Worm (Caenorhabditis elegans) whole organism, L3 larva: ENCODE data around the gene F55B11.2.

Experiments used
- R02D3.7 ChIP-seq: fragments of 150-350 bp; optimal IDR thresholded peaks from 2 replicates; lab custom pipeline; 2014; ENCODE audit warnings: missing biosample characterization, missing genetic modification characterization
- ZK546.5 ChIP-seq: sonication (generic microtip); optimal IDR thresholded peaks from 2 replicates; lab custom pipeline; 2017; ENCODE audit warnings: missing biosample characterization, missing genetic modification characterization
- ceh-28 ChIP-seq: fragments of 150-350 bp; optimal IDR thresholded peaks from 2 replicates; lab custom pipeline; 2014; ENCODE audit warnings: missing biosample characterization, missing genetic modification reagents, missing genetic modification characterization
- ceh-82 ChIP-seq: fragments of 150-350 bp; optimal IDR thresholded peaks from 2 replicates; lab custom pipeline; 2014; ENCODE audit warnings: missing biosample characterization, missing genetic modification characterization
- daf-12 ChIP-seq: fragments of 150-350 bp; optimal IDR thresholded peaks from 2 replicates; lab custom pipeline; 2014; ENCODE audit warnings: missing biosample characterization, missing genetic modification reagents, missing genetic modification characterization
- egl-5 ChIP-seq: fragments of 150-350 bp; optimal IDR thresholded peaks from 2 replicates; lab custom pipeline; 2017; ENCODE audit warnings: missing biosample characterization, missing genetic modification reagents, missing genetic modification characterization, inconsistent platforms
- elt-2 ChIP-seq: sonication (generic microtip); optimal IDR thresholded peaks from 2 replicates; lab custom pipeline; 2016; ENCODE audit warnings: missing genetic modification reagents, mild to moderate bottlenecking, missing genetic modification characterization, missing compliant biosample characterization
- elt-3 ChIP-seq, 3 experiments: fragments of 150-350 bp in 1 of 3; sonication (generic microtip) in 2 of 3; optimal IDR thresholded peaks; 2 replicates in 2 of 3; 4 replicates in 1 of 3; lab custom pipeline; 2014 to 2017; ENCODE audit warnings: missing biosample characterization in 3 of 3, missing genetic modification characterization in 3 of 3
- eor-1 ChIP-seq, 2 experiments: fragments of 150-350 bp; optimal IDR thresholded peaks; 2 replicates each; lab custom pipeline; 2014 to 2018; ENCODE audit warnings: missing biosample characterization in 2 of 2, missing genetic modification characterization in 2 of 2
- fos-1 ChIP-seq: fragments of 150-350 bp; optimal IDR thresholded peaks from 2 replicates; lab custom pipeline; 2014; ENCODE audit warnings: missing biosample characterization, missing genetic modification characterization
- hmg-11 ChIP-seq: sonication (generic microtip); optimal IDR thresholded peaks from 2 replicates; lab custom pipeline; 2016; ENCODE audit warnings: missing genetic modification characterization, missing compliant biosample characterization
- jun-1 ChIP-seq: fragments of 150-350 bp; optimal IDR thresholded peaks from 2 replicates; lab custom pipeline; 2014; ENCODE audit warnings: missing biosample characterization, missing genetic modification reagents, missing genetic modification characterization
- lin-15B ChIP-seq: fragments of 150-350 bp; optimal IDR thresholded peaks from 2 replicates; lab custom pipeline; 2014; ENCODE audit warnings: missing biosample characterization, missing genetic modification characterization
- lin-39 ChIP-seq: fragments of 150-350 bp; optimal IDR thresholded peaks from 2 replicates; lab custom pipeline; 2018; ENCODE audit warnings: missing biosample characterization, missing genetic modification reagents, missing genetic modification characterization
- lsy-12 ChIP-seq: sonication (generic microtip); optimal IDR thresholded peaks from 2 replicates; lab custom pipeline; 2016; ENCODE audit warnings: mild to moderate bottlenecking, missing genetic modification characterization, missing compliant biosample characterization
- mml-1 ChIP-seq: fragments of 150-350 bp; sonication (generic microtip); optimal IDR thresholded peaks from 3 replicates; lab custom pipeline; 2014; ENCODE audit warnings: missing biosample characterization, missing genetic modification characterization
- nhr-11 ChIP-seq: fragments of 150-350 bp; optimal IDR thresholded peaks from 2 replicates; lab custom pipeline; 2014; ENCODE audit warnings: missing biosample characterization, missing genetic modification characterization
- nhr-12 ChIP-seq: fragments of 150-350 bp; optimal IDR thresholded peaks from 2 replicates; lab custom pipeline; 2014; ENCODE audit warnings: missing biosample characterization, missing genetic modification characterization
- nhr-23 ChIP-seq: fragments of 150-350 bp; optimal IDR thresholded peaks from 2 replicates; lab custom pipeline; 2014; ENCODE audit warnings: missing biosample characterization, missing genetic modification reagents, missing genetic modification characterization
- nhr-25 ChIP-seq: sonication (generic microtip); optimal IDR thresholded peaks from 2 replicates; lab custom pipeline; 2017; ENCODE audit warnings: missing biosample characterization, missing genetic modification characterization
- nhr-43 ChIP-seq: sonication (generic microtip); optimal IDR thresholded peaks from 2 replicates; lab custom pipeline; 2016; ENCODE audit warnings: mild to moderate bottlenecking, missing genetic modification characterization, missing compliant biosample characterization; ENCODE audit not compliant: poor library complexity, severe bottlenecking
- nhr-76 ChIP-seq: fragments of 150-350 bp; sonication (generic microtip); optimal IDR thresholded peaks from 5 replicates; lab custom pipeline; 2014; ENCODE audit warnings: missing biosample characterization, missing genetic modification characterization
- pha-4 ChIP-seq: fragments of 150-350 bp; optimal IDR thresholded peaks from 2 replicates; lab custom pipeline; 2014; ENCODE audit warnings: missing biosample characterization, missing genetic modification reagents, missing genetic modification characterization
- sea-2 ChIP-seq: fragments of 150-350 bp; sonication (generic microtip); optimal IDR thresholded peaks from 4 replicates; lab custom pipeline; 2014; ENCODE audit warnings: missing biosample characterization, missing genetic modification reagents, missing genetic modification characterization
- skn-1 ChIP-seq: fragments of 150-350 bp; optimal IDR thresholded peaks from 2 replicates; lab custom pipeline; 2014; ENCODE audit warnings: missing biosample characterization, missing genetic modification characterization
- snpc-4 ChIP-seq: fragments of 150-350 bp; optimal IDR thresholded peaks from 2 replicates; lab custom pipeline; 2014; ENCODE audit warnings: missing biosample characterization, missing genetic modification characterization
- tbx-2 ChIP-seq: sonication (generic microtip); optimal IDR thresholded peaks from 2 replicates; lab custom pipeline; 2016; ENCODE audit warnings: mild to moderate bottlenecking, missing genetic modification characterization, missing compliant biosample characterization
- unc-39 ChIP-seq: sonication (generic microtip); optimal IDR thresholded peaks from 4 replicates; lab custom pipeline; 2017; ENCODE audit warnings: missing biosample characterization, missing genetic modification characterization
- unc-62 ChIP-seq: fragments of 150-350 bp; sonication (generic microtip); optimal IDR thresholded peaks from 4 replicates; lab custom pipeline; 2014; ENCODE audit warnings: missing biosample characterization, missing genetic modification reagents, missing genetic modification characterization
- zag-1 ChIP-seq: fragments of 150-350 bp; optimal IDR thresholded peaks from 2 replicates; lab custom pipeline; 2014; ENCODE audit warnings: missing biosample characterization, missing genetic modification characterization
- ztf-4 ChIP-seq: fragments of 150-350 bp; optimal IDR thresholded peaks from 2 replicates; lab custom pipeline; 2014; ENCODE audit warnings: missing biosample characterization, missing genetic modification characterization

Gene F55B11.2

ce11 chrIV:14387766-14388553, 35.1 kb downstream of the F55B11.2 start:
- TF ChIP-seq snpc-4 = no peak

DNA sequence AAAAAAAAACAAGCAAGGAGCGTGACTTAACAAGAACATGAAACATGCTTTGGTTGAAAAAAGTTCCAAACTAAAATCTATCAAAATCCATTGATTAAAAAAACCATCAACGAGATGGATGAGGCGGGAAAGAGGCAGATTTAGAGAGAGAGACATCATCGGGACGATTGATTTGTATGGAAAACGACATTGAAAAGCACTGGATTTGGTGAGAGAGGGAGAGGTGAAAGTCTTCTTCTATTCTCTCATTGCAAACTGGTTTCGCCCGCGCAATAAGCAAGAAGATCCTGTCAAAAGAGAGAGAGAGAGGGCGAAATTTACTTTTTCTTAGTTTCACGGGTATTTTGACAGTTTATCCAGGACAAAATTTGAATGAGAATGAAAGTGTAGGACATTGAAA, 38.0 kb downstream of the F55B11.2 start:
- no peak for TF ChIP-seq lin-15B (tag; lab: Kevin White, UChicago)
- TF ChIP-seq nhr-11 (tag; lab: Kevin White, UChicago) = no peak
- TF ChIP-seq eor-1 (tag; optimal IDR thresholded peaks at IDR 0.05; lab: Kevin White, UChicago) = no peak
- TF ChIP-seq nhr-25 (tag; lab: Kevin White, UChicago) = peak; percentile 52
- peak; percentile 1 for TF ChIP-seq nhr-43
- TF ChIP-seq jun-1 = no peak
- no peak for TF ChIP-seq snpc-4
- TF ChIP-seq ztf-4 (tag; lab: Kevin White, UChicago) = no peak
- no peak for TF ChIP-seq unc-39
- TF ChIP-seq nhr-76 (tag; lab: Kevin White, UChicago) = no peak
- TF ChIP-seq nhr-23 (tag; lab: Kevin White, UChicago) = peak; percentile 5
- TF ChIP-seq nhr-12 (tag; lab: Kevin White, UChicago) = no peak
- no peak for TF ChIP-seq daf-12 (tag; lab: Kevin White, UChicago)

- TF ChIP-seq lin-39 (tag; lab: Kevin White, UChicago) = no peak
- TF ChIP-seq mml-1 (tag; lab: Kevin White, UChicago) = no peak
- TF ChIP-seq pha-4 (tag; lab: Kevin White, UChicago) = no peak
Observed at ce11 chrIV:14384194-14384593, 38.9 kb downstream of the F55B11.2 start.

DNA sequence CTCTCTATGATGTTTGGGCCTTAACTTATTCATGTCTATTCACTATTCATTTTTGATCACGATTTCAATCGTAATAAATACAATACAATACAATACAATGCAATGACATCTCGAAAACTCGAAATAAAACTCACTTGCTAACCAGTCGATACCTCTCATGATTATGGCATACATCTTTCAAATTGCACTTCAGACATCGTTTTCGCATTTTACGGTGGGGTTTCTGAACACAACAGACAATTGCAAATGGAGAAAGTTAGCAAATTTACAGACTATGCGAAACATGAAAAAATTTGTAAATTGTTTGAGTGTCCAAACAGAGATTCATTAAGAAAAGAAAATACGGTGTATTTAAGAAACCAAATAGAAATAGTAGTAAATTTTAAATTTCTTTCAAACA, 39.6 kb downstream of the F55B11.2 start, which contains the start of gene paqr-3:
paqr-3 (minus strand) TSS at position 210 of the 400 bp plus-strand sequence.
- no peak for TF ChIP-seq lsy-12 (tag; lab: Kevin White, UChicago)
- TF ChIP-seq nhr-23 (tag; lab: Kevin White, UChicago) = no peak
- TF ChIP-seq egl-5 (tag; lab: Kevin White, UChicago) = no peak
- TF ChIP-seq fos-1 = no peak
- TF ChIP-seq nhr-11 (tag; lab: Kevin White, UChicago) = no peak
- TF ChIP-seq ZK546.5 = no peak
- no peak for TF ChIP-seq ztf-4 (tag; lab: Kevin White, UChicago)
- no peak for TF ChIP-seq R02D3.7
- TF ChIP-seq elt-3 (tag; optimal IDR thresholded peaks at IDR 0.05; lab: Kevin White, UChicago) = no peak
- no peak for TF ChIP-seq elt-2 (tag; lab: Kevin White, UChicago)
- TF ChIP-seq hmg-11 (tag; lab: Kevin White, UChicago) = no peak
- no peak for TF ChIP-seq ceh-28 (tag; lab: Kevin White, UChicago)
- no peak for TF ChIP-seq unc-62 (GFP tag; lab: Kevin White, UChicago)

DNA sequence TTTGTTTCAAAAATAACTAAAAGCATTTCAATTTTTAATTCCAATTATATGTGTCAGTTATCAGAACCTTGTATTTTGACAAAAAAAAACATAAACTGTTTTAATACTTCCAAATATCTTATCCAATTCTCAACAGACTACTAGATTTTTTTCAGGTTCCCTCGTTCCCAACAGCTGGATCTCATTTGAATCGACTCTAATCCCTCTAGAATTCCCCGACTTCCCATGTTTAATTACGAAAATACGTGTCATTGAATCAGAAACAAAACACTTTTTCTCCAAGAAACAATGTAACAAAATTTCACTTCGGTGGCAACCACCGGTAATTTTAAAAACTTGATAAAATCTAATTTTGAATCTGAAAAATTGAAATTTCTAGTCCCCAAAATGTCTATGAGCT, 43.9 kb downstream of the F55B11.2 start:
- no peak for TF ChIP-seq sea-2 (GFP tag; lab: Kevin White, UChicago)
- no peak for TF ChIP-seq zag-1
- no peak for TF ChIP-seq lin-39 (tag; lab: Kevin White, UChicago)
- no peak for TF ChIP-seq lsy-12 (tag; lab: Kevin White, UChicago)
- no peak for TF ChIP-seq ztf-4 (tag; lab: Kevin White, UChicago)
- no peak for TF ChIP-seq nhr-76 (tag; lab: Kevin White, UChicago)
- TF ChIP-seq elt-3 (tag; optimal IDR thresholded peaks at IDR 0.05; lab: Kevin White, UChicago) = no peak
- no peak for TF ChIP-seq daf-12 (tag; lab: Kevin White, UChicago)
- no peak for TF ChIP-seq snpc-4
- no peak for TF ChIP-seq skn-1 (tag; lab: Kevin White, UChicago)
- TF ChIP-seq pha-4 (tag; lab: Kevin White, UChicago) = no peak
- no peak for TF ChIP-seq unc-39
- no peak for TF ChIP-seq ZK546.5
- no peak for TF ChIP-seq tbx-2 (tag; lab: Kevin White, UChicago)
- no peak for TF ChIP-seq eor-1 (tag; optimal IDR thresholded peaks at IDR 0.05; lab: Kevin White, UChicago)
- no peak for TF ChIP-seq ceh-82 (tag; lab: Kevin White, UChicago)
- TF ChIP-seq lin-15B (tag; lab: Kevin White, UChicago) = no peak
